Worm (Caenorhabditis elegans): ENCODE results near the gene Y17G7B.22.

The Y17G7B.22 gene

ce11 chrII:12053486-12053885, 14.3 kb upstream of the Y17G7B.22 start:
- TF ChIP-seq ceh-13 (GFP tag; optimal IDR thresholded peaks at IDR 0.05) (no peak), hmbx-1 (tag; optimal IDR thresholded peaks at IDR 0.05) (no peak), ama-1 (optimal IDR thresholded peaks at IDR 0.05) (no peak), pes-1 (GFP tag; IDR thresholded peaks at IDR 0.05) (no peak), B0310.2 (tag; optimal IDR thresholded peaks at IDR 0.05) (no peak), tbx-11 (GFP tag; IDR thresholded peaks at IDR 0.05) (no peak), ets-7 (tag; optimal IDR thresholded peaks at IDR 0.05) (no peak)

ce11 chrII:12054150-12054549, 13.7 kb upstream of the Y17G7B.22 start:
- TF ChIP-seq tra-4 (tag; optimal IDR thresholded peaks at IDR 0.05) (no peak), hnd-1 (tag; optimal IDR thresholded peaks at IDR 0.05) (no peak), ama-1 (optimal IDR thresholded peaks at IDR 0.05) (no peak), flt-1 (GFP tag; IDR thresholded peaks at IDR 0.05) (no peak), ceh-13 (GFP tag; optimal IDR thresholded peaks at IDR 0.05) (no peak), tbx-37 (GFP tag; conservative IDR thresholded peaks at IDR 0.05) (no peak), hmg-4 (GFP tag; optimal IDR thresholded peaks at IDR 0.05) (no peak), tbx-11 (GFP tag; IDR thresholded peaks at IDR 0.05) (no peak), B0310.2 (tag; optimal IDR thresholded peaks at IDR 0.05) (no peak), F13C5.2 (tag; optimal IDR thresholded peaks at IDR 0.05) (no peak), pes-1 (GFP tag; IDR thresholded peaks at IDR 0.05) (no peak), aly-1 (tag; optimal IDR thresholded peaks at IDR 0.05) (no peak), ets-7 (tag; optimal IDR thresholded peaks at IDR 0.05) (no peak), sea-1 (GFP tag; conservative IDR thresholded peaks at IDR 0.05) (no peak), hmbx-1 (tag; optimal IDR thresholded peaks at IDR 0.05) (no peak), scrt-1 (GFP tag; IDR thresholded peaks at IDR 0.05) (no peak), ceh-36 (tag; optimal IDR thresholded peaks at IDR 0.05) (no peak)

ce11 chrII:12054558-12054957, 13.3 kb upstream of the Y17G7B.22 start:
- TF ChIP-seq scrt-1 (GFP tag; IDR thresholded peaks at IDR 0.05) = no peak
- TF ChIP-seq aly-1 (tag; optimal IDR thresholded peaks at IDR 0.05) = no peak
- no peak for TF ChIP-seq tbx-11 (GFP tag; IDR thresholded peaks at IDR 0.05)
- no peak for TF ChIP-seq ets-7 (tag; optimal IDR thresholded peaks at IDR 0.05)
- TF ChIP-seq hnd-1 (tag; optimal IDR thresholded peaks at IDR 0.05) = no peak
- TF ChIP-seq tra-4 (tag; optimal IDR thresholded peaks at IDR 0.05) = no peak
- no peak for TF ChIP-seq hmg-4 (GFP tag; optimal IDR thresholded peaks at IDR 0.05)
- TF ChIP-seq pes-1 (GFP tag; IDR thresholded peaks at IDR 0.05) = no peak
- TF ChIP-seq tbx-37 (GFP tag; conservative IDR thresholded peaks at IDR 0.05) = no peak
- no peak for TF ChIP-seq ceh-36 (tag; optimal IDR thresholded peaks at IDR 0.05)
- no peak for TF ChIP-seq B0310.2 (tag; optimal IDR thresholded peaks at IDR 0.05)
- TF ChIP-seq flt-1 (GFP tag; IDR thresholded peaks at IDR 0.05) = no peak
- TF ChIP-seq hmbx-1 (tag; optimal IDR thresholded peaks at IDR 0.05) = no peak
- TF ChIP-seq sea-1 (GFP tag; conservative IDR thresholded peaks at IDR 0.05) = no peak
- no peak for TF ChIP-seq ama-1 (optimal IDR thresholded peaks at IDR 0.05)
- TF ChIP-seq ceh-13 (GFP tag; optimal IDR thresholded peaks at IDR 0.05) = no peak
- TF ChIP-seq F13C5.2 (tag; optimal IDR thresholded peaks at IDR 0.05) = no peak

- no peak for TF ChIP-seq B0310.2 (tag; optimal IDR thresholded peaks at IDR 0.05)
- no peak for TF ChIP-seq tra-4 (tag; optimal IDR thresholded peaks at IDR 0.05)
- no peak for TF ChIP-seq hnd-1 (tag; optimal IDR thresholded peaks at IDR 0.05)
Measured at ce11 chrII:12055408-12056140, 12.3 kb upstream of the Y17G7B.22 start.

- TF ChIP-seq tra-4 (tag; optimal IDR thresholded peaks at IDR 0.05) (no peak), hmbx-1 (tag; optimal IDR thresholded peaks at IDR 0.05) (no peak), pes-1 (GFP tag; IDR thresholded peaks at IDR 0.05) (no peak), scrt-1 (GFP tag; IDR thresholded peaks at IDR 0.05) (no peak), ets-7 (tag; optimal IDR thresholded peaks at IDR 0.05) (no peak), F13C5.2 (tag; optimal IDR thresholded peaks at IDR 0.05) (no peak)
Measured at ce11 chrII:12058298-12058697, 9.5 kb upstream of the Y17G7B.22 start.

ce11 chrII:12059872-12060271, 8.0 kb upstream of the Y17G7B.22 start:
- no peak for TF ChIP-seq hmg-4 (GFP tag; optimal IDR thresholded peaks at IDR 0.05)
- no peak for TF ChIP-seq scrt-1 (GFP tag; IDR thresholded peaks at IDR 0.05)
- no peak for TF ChIP-seq ceh-13 (GFP tag; optimal IDR thresholded peaks at IDR 0.05)
- no peak for TF ChIP-seq tra-4 (tag; optimal IDR thresholded peaks at IDR 0.05)
- no peak for TF ChIP-seq ama-1 (optimal IDR thresholded peaks at IDR 0.05)
- no peak for TF ChIP-seq F13C5.2 (tag; optimal IDR thresholded peaks at IDR 0.05)
- TF ChIP-seq hmbx-1 (tag; optimal IDR thresholded peaks at IDR 0.05) = no peak
- TF ChIP-seq pes-1 (GFP tag; IDR thresholded peaks at IDR 0.05) = no peak
- TF ChIP-seq sea-1 (GFP tag; conservative IDR thresholded peaks at IDR 0.05) = no peak
- no peak for TF ChIP-seq hnd-1 (tag; optimal IDR thresholded peaks at IDR 0.05)
- no peak for TF ChIP-seq tbx-11 (GFP tag; IDR thresholded peaks at IDR 0.05)
- TF ChIP-seq B0310.2 (tag; optimal IDR thresholded peaks at IDR 0.05) = no peak
- no peak for TF ChIP-seq ets-7 (tag; optimal IDR thresholded peaks at IDR 0.05)
- TF ChIP-seq aly-1 (tag; optimal IDR thresholded peaks at IDR 0.05) = no peak

ce11 chrII:12062521-12062920, 5.3 kb upstream of the Y17G7B.22 start, which contains the start of gene arrd-7:
TSS of gene arrd-7 (minus strand) at chrII:12062621.
- TF ChIP-seq ceh-13 (GFP tag; optimal IDR thresholded peaks at IDR 0.05) (no peak), F13C5.2 (tag; optimal IDR thresholded peaks at IDR 0.05) (no peak), tra-4 (tag; optimal IDR thresholded peaks at IDR 0.05) (no peak), aly-1 (tag; optimal IDR thresholded peaks at IDR 0.05) (no peak), ceh-36 (tag; optimal IDR thresholded peaks at IDR 0.05) (no peak), ama-1 (optimal IDR thresholded peaks at IDR 0.05) (no peak), hnd-1 (tag; optimal IDR thresholded peaks at IDR 0.05) (no peak)

- TF ChIP-seq tra-4 (tag; optimal IDR thresholded peaks at IDR 0.05) (no peak), tbx-11 (GFP tag; IDR thresholded peaks at IDR 0.05) (no peak), F13C5.2 (tag; optimal IDR thresholded peaks at IDR 0.05) (no peak), hmbx-1 (tag; optimal IDR thresholded peaks at IDR 0.05) (no peak), B0310.2 (tag; optimal IDR thresholded peaks at IDR 0.05) (no peak), aly-1 (tag; optimal IDR thresholded peaks at IDR 0.05) (no peak), sea-1 (GFP tag; conservative IDR thresholded peaks at IDR 0.05) (no peak), flt-1 (GFP tag; IDR thresholded peaks at IDR 0.05) (no peak), hnd-1 (tag; optimal IDR thresholded peaks at IDR 0.05) (no peak), tbx-37 (GFP tag; conservative IDR thresholded peaks at IDR 0.05) (no peak), scrt-1 (GFP tag; IDR thresholded peaks at IDR 0.05) (no peak)
Measured at ce11 chrII:12063076-12063475, 4.8 kb upstream of the Y17G7B.22 start.

Measured in whole organism, early embryonic.